Worm (Caenorhabditis elegans) whole organism, L4 larva: ENCODE measurements around the gene mrps-18A.

ENCODE experiments used
- ama-1 ChIP-seq: fragments of 150-350 bp; optimal IDR thresholded peaks from 2 replicates; lab custom pipeline; 2014; ENCODE audit warnings: inconsistent platforms, mixed read lengths
- ceh-28 ChIP-seq: fragments of 150-350 bp; optimal IDR thresholded peaks from 2 replicates; lab custom pipeline; 2014; ENCODE audit warnings: missing biosample characterization, missing genetic modification reagents, missing genetic modification characterization
- dpl-1 ChIP-seq: fragments of 150-350 bp; optimal IDR thresholded peaks from 2 replicates; lab custom pipeline; 2014; ENCODE audit warnings: missing biosample characterization, missing genetic modification reagents, missing genetic modification characterization
- mep-1 ChIP-seq: fragments of 150-350 bp; sonication (generic microtip); optimal IDR thresholded peaks from 3 replicates; lab custom pipeline; 2014; ENCODE audit warnings: missing biosample characterization, missing genetic modification characterization
- nhr-11 ChIP-seq: fragments of 150-350 bp; optimal IDR thresholded peaks from 2 replicates; lab custom pipeline; 2014; ENCODE audit warnings: missing biosample characterization, missing genetic modification characterization
- nhr-111 ChIP-seq: fragments of 200-800 bp; sonication (Bioruptor generic); optimal IDR thresholded peaks from 2 replicates; lab custom pipeline; 2018; ENCODE audit warnings: mild to moderate bottlenecking, missing genetic modification characterization, missing compliant biosample characterization
- unc-62 ChIP-seq, 3 experiments: fragments of 150-350 bp in 1 of 3; sonication (generic microtip); optimal IDR thresholded peaks in 2 of 3; peaks in 1 of 3; 1 replicate in 1 of 3; 2 replicates in 2 of 3; lab custom pipeline; 2014 to 2017; ENCODE audit warnings: missing biosample characterization in 3 of 3, missing genetic modification characterization in 3 of 3, missing genetic modification reagents in 3 of 3, missing genotype in 1 of 3
- ztf-11 ChIP-seq: fragments of 150-350 bp; optimal IDR thresholded peaks from 2 replicates; lab custom pipeline; 2014; ENCODE audit warnings: missing biosample characterization, missing genetic modification characterization

- TF ChIP-seq ama-1 (lab: Kevin White, UChicago) (no peak), unc-62 (GFP tag; optimal IDR thresholded peaks at IDR 0.05 in 1 of 2; lab: Kevin White, UChicago) (no peak), unc-62 (tag; optimal IDR thresholded peaks at IDR 0.05; lab: Kevin White, UChicago) (no peak), dpl-1 (peak; percentile 96), ceh-28 (tag; lab: Kevin White, UChicago) (no peak), ztf-11 (tag; lab: Kevin White, UChicago) (no peak), nhr-11 (no peak), mep-1 (tag; lab: Kevin White, UChicago) (peak; percentile 87), nhr-111 (GFP tag; lab: Kevin White, UChicago) (no peak)
Observed at ce11 chrIII:8307356-8307755, 24.4 kb downstream of the mrps-18A start, which contains the start of the genes F10E9.7 and F10E9.5.
